Fruit fly (Drosophila melanogaster) whole organism, embryonic: ENCODE data around the gene CG6959.
A peak's percentile ranks its signal among the peaks of the same experiment; 100 is the strongest.

ENCODE experiments used
- CG10147 ChIP-seq: fragments of 200-800 bp; sonication (Bioruptor generic); optimal IDR thresholded peaks from 2 replicates; lab custom pipeline; 2019; ENCODE audit warnings: missing biosample characterization, mild to moderate bottlenecking, missing genetic modification characterization, moderate library complexity
- CG10979 ChIP-seq: fragments of 200-800 bp; sonication (Bioruptor generic); optimal IDR thresholded peaks from 2 replicates; lab custom pipeline; 2018; ENCODE audit warnings: missing biosample characterization, mild to moderate bottlenecking, missing genetic modification characterization, moderate library complexity
- CG12236 ChIP-seq: fragments of 200-800 bp; sonication (Bioruptor generic); optimal IDR thresholded peaks from 2 replicates; lab custom pipeline; 2016; ENCODE audit warnings: missing biosample characterization, missing genetic modification characterization
- CG1233 ChIP-seq: fragments of 200-800 bp; sonication (Bioruptor generic); optimal IDR thresholded peaks from 4 replicates; lab custom pipeline; 2018; ENCODE audit warnings: missing biosample characterization, mild to moderate bottlenecking, missing genetic modification characterization
- CG12659 ChIP-seq: fragments of 200-800 bp; sonication (Bioruptor generic); optimal IDR thresholded peaks from 3 replicates; lab custom pipeline; 2017; ENCODE audit warnings: mild to moderate bottlenecking, missing biosample characterization, missing genetic modification reagents, missing genetic modification characterization
- CG17829 ChIP-seq: fragments of 200-800 bp; optimal IDR thresholded peaks from 2 replicates; lab custom pipeline; 2019; ENCODE audit warnings: missing biosample characterization, mild to moderate bottlenecking, missing genetic modification characterization, moderate library complexity
- CG18619 ChIP-seq: fragments of 200-800 bp; sonication (Bioruptor generic); optimal IDR thresholded peaks from 3 replicates; lab custom pipeline; 2017; ENCODE audit warnings: missing biosample characterization, mild to moderate bottlenecking, missing genetic modification characterization
- CG2129 ChIP-seq: fragments of 200-800 bp; sonication (Bioruptor generic); IDR thresholded peaks from 2 replicates; pipeline ENCODE4 v1.3.6; 2022; ENCODE audit warnings: missing biosample characterization, missing genetic modification characterization; ENCODE audit not compliant: partially characterized antibody
- CG34224 ChIP-seq: fragments of 200-800 bp; sonication (Bioruptor generic); IDR thresholded peaks from 3 replicates; pipeline ENCODE4 v1.3.6; 2022; ENCODE audit warnings: missing biosample characterization, missing genetic modification characterization; ENCODE audit not compliant: partially characterized antibody
- CG42726 ChIP-seq: fragments of 200-800 bp; sonication (Bioruptor generic); IDR thresholded peaks from 2 replicates; pipeline ENCODE4 v1.3.6; 2022; ENCODE audit warnings: missing biosample characterization, missing genetic modification characterization; ENCODE audit not compliant: partially characterized antibody
- CG4424 ChIP-seq: fragments of 200-800 bp; sonication (Bioruptor generic); optimal IDR thresholded peaks from 3 replicates; lab custom pipeline; 2016; ENCODE audit warnings: missing biosample characterization, missing genetic modification characterization
- CG4730 ChIP-seq: fragments of 200-800 bp; sonication (Bioruptor generic); IDR thresholded peaks from 2 replicates; pipeline ENCODE4 v1.3.6; 2022; ENCODE audit warnings: missing biosample characterization, missing genetic modification characterization
- CG5180 ChIP-seq: fragments of 200-800 bp; sonication (Bioruptor generic); optimal IDR thresholded peaks from 3 replicates; lab custom pipeline; 2017; ENCODE audit warnings: missing biosample characterization, missing genetic modification characterization, mild to moderate bottlenecking, moderate library complexity, missing genetic modification reagents
- CG7963 ChIP-seq: fragments of 200-800 bp; sonication (Bioruptor generic); IDR thresholded peaks from 3 replicates; pipeline ENCODE4 v1.3.6; 2022; ENCODE audit warnings: missing biosample characterization, missing genetic modification characterization; ENCODE audit not compliant: partially characterized antibody
- CTCF ChIP-seq: fragments of 200-800 bp; sonication (Bioruptor generic); optimal IDR thresholded peaks from 2 replicates; lab custom pipeline; 2017; ENCODE audit warnings: missing biosample characterization, mild to moderate bottlenecking, missing genetic modification characterization, moderate library complexity
- Camta ChIP-seq: fragments of 200-800 bp; sonication (Bioruptor generic); optimal IDR thresholded peaks from 2 replicates; lab custom pipeline; 2016; ENCODE audit warnings: missing biosample characterization, missing genetic modification characterization
- Chrac-16 ChIP-seq: fragments of 200-800 bp; sonication (Bioruptor generic); optimal IDR thresholded peaks from 3 replicates; lab custom pipeline; 2016; ENCODE audit warnings: missing biosample characterization, missing genetic modification characterization
- HLHmδ ChIP-seq: fragments of 200-800 bp; sonication (Bioruptor generic); optimal IDR thresholded peaks from 2 replicates; lab custom pipeline; 2018; ENCODE audit warnings: missing biosample characterization, mild to moderate bottlenecking, missing genetic modification characterization, moderate library complexity
- Hand ChIP-seq: fragments of 200-800 bp; sonication (Bioruptor generic); optimal IDR thresholded peaks from 2 replicates; lab custom pipeline; 2017; ENCODE audit warnings: mild to moderate bottlenecking, missing biosample characterization, missing genetic modification reagents, missing genetic modification characterization
- Hr51 ChIP-seq, 2 experiments: fragments of 200-800 bp; sonication (Bioruptor generic); optimal IDR thresholded peaks; 2 replicates in 1 of 2; 3 replicates in 1 of 2; lab custom pipeline; 2016 to 2018; ENCODE audit warnings: missing biosample characterization in 2 of 2, missing genetic modification characterization in 2 of 2, mild to moderate bottlenecking in 1 of 2, moderate library complexity in 1 of 2
- NFAT ChIP-seq: fragments of 200-800 bp; sonication (Bioruptor generic); IDR thresholded peaks from 2 replicates; pipeline ENCODE4 v1.3.6; 2022; ENCODE audit warnings: missing biosample characterization, missing genetic modification characterization
- Sry-β ChIP-seq: fragments of 200-800 bp; sonication (Bioruptor generic); optimal IDR thresholded peaks from 2 replicates; lab custom pipeline; 2018; ENCODE audit warnings: missing biosample characterization, mild to moderate bottlenecking, missing genetic modification characterization, moderate library complexity
- Ssrp ChIP-seq: fragments of 200-800 bp; sonication (Bioruptor generic); optimal IDR thresholded peaks from 2 replicates; lab custom pipeline; 2018; ENCODE audit warnings: missing biosample characterization, mild to moderate bottlenecking, missing genetic modification characterization, moderate library complexity
- Stat92E ChIP-seq, 3 experiments: fragments of >200 bp in 2 of 3; fragments of 200-800 bp in 1 of 3; sonication (Bioruptor generic) in 1 of 3; optimal IDR thresholded peaks; 2 replicates each; lab custom pipeline; 2017 to 2019; ENCODE audit warnings: missing biosample characterization in 3 of 3, missing genetic modification characterization in 3 of 3, mild to moderate bottlenecking in 1 of 3, moderate library complexity in 1 of 3
- Xrp1 ChIP-seq: fragments of 200-800 bp; sonication (Bioruptor generic); IDR thresholded peaks from 2 replicates; pipeline ENCODE4 v1.3.6; 2022; ENCODE audit warnings: missing biosample characterization, missing genetic modification characterization
- amos ChIP-seq: fragments of 200-800 bp; sonication (Bioruptor generic); IDR thresholded peaks from 2 replicates; pipeline ENCODE4 v1.3.6; 2022; ENCODE audit warnings: missing biosample characterization, missing genetic modification characterization; ENCODE audit not compliant: partially characterized antibody
- cas ChIP-seq: fragments of 200-800 bp; sonication (Bioruptor generic); IDR thresholded peaks from 2 replicates; pipeline ENCODE4 v1.3.6; 2022; ENCODE audit warnings: missing biosample characterization, missing genetic modification characterization
- caup ChIP-seq: fragments of 200-800 bp; sonication (Bioruptor generic); optimal IDR thresholded peaks from 3 replicates; lab custom pipeline; 2017; ENCODE audit warnings: missing biosample characterization, mild to moderate bottlenecking, missing genetic modification characterization, moderate library complexity; ENCODE audit not compliant: severe bottlenecking
- chif ChIP-seq, 2 experiments: fragments of 200-800 bp; sonication (Bioruptor generic); optimal IDR thresholded peaks; 3 replicates each; lab custom pipeline; 2016; ENCODE audit warnings: missing biosample characterization in 2 of 2, missing genetic modification characterization in 2 of 2
- corto ChIP-seq: fragments of 200-800 bp; sonication (Bioruptor generic); optimal IDR thresholded peaks from 2 replicates; lab custom pipeline; 2016; ENCODE audit warnings: missing biosample characterization, mild to moderate bottlenecking, missing genetic modification characterization, moderate library complexity
- dati ChIP-seq: fragments of 200-800 bp; sonication (Bioruptor generic); IDR thresholded peaks from 2 replicates; pipeline ENCODE4 v1.3.6; 2022; ENCODE audit warnings: missing biosample characterization, missing genetic modification characterization
- disco-r ChIP-seq: fragments of 200-800 bp; sonication (Bioruptor generic); optimal IDR thresholded peaks from 2 replicates; lab custom pipeline; 2016; ENCODE audit warnings: missing biosample characterization, missing genetic modification characterization
- ems ChIP-seq: fragments of 200-800 bp; sonication (Bioruptor generic); optimal IDR thresholded peaks from 3 replicates; lab custom pipeline; 2016; ENCODE audit warnings: missing biosample characterization, missing genetic modification characterization
- esg ChIP-seq: fragments of 200-800 bp; sonication (Bioruptor generic); conservative IDR thresholded peaks from 2 replicates; pipeline ENCODE4 v1.3.6; 2022; ENCODE audit warnings: missing biosample characterization, missing genetic modification characterization
- ewg ChIP-seq: fragments of 200-800 bp; sonication (Bioruptor generic); optimal IDR thresholded peaks from 3 replicates; lab custom pipeline; 2017; ENCODE audit warnings: mild to moderate bottlenecking, missing biosample characterization, missing genetic modification reagents, missing genetic modification characterization
- ftz-f1 ChIP-seq: fragments of 200-800 bp; sonication (Bioruptor generic); optimal IDR thresholded peaks from 2 replicates; lab custom pipeline; 2016; ENCODE audit warnings: missing biosample characterization, missing genetic modification characterization
- ham ChIP-seq: fragments of 200-800 bp; sonication (Bioruptor generic); IDR thresholded peaks from 2 replicates; pipeline ENCODE4 v1.3.6; 2022; ENCODE audit warnings: missing biosample characterization, missing genetic modification characterization
- hb ChIP-seq: fragments of 200-800 bp; sonication (Bioruptor generic); IDR thresholded peaks from 3 replicates; pipeline ENCODE4 v1.3.6; 2022; ENCODE audit warnings: missing biosample characterization, missing genetic modification characterization; ENCODE audit not compliant: partially characterized antibody
- her ChIP-seq: fragments of 200-800 bp; sonication (Bioruptor generic); optimal IDR thresholded peaks from 2 replicates; lab custom pipeline; 2016; ENCODE audit warnings: missing biosample characterization, missing genetic modification characterization
- kah ChIP-seq: fragments of 200-800 bp; sonication (Bioruptor generic); optimal IDR thresholded peaks from 2 replicates; lab custom pipeline; 2018; ENCODE audit warnings: missing biosample characterization, mild to moderate bottlenecking, missing genetic modification characterization
- kay ChIP-seq: fragments of 200-800 bp; sonication (Bioruptor generic); optimal IDR thresholded peaks from 2 replicates; lab custom pipeline; 2016; ENCODE audit warnings: missing biosample characterization, missing genetic modification characterization
- lov ChIP-seq, 2 experiments: fragments of 200-800 bp in 1 of 2; fragments of >200 bp in 1 of 2; sonication (Bioruptor generic) in 1 of 2; IDR thresholded peaks in 1 of 2; optimal IDR thresholded peaks in 1 of 2; 2 replicates in 1 of 2; 3 replicates in 1 of 2; pipeline versions ENCODE4 v1.3.6 to Lab custom; 2017 to 2022; ENCODE audit warnings: missing biosample characterization in 1 of 2, missing genetic modification characterization in 1 of 2
- mirr ChIP-seq: fragments of 200-800 bp; sonication (Bioruptor generic); optimal IDR thresholded peaks from 3 replicates; lab custom pipeline; 2018; ENCODE audit warnings: missing biosample characterization, mild to moderate bottlenecking, missing genetic modification characterization
- p53 ChIP-seq: fragments of 200-800 bp; sonication (Bioruptor generic); optimal IDR thresholded peaks from 2 replicates; lab custom pipeline; 2016; ENCODE audit warnings: missing biosample characterization, missing genetic modification characterization
- pho ChIP-seq: fragments of 200-800 bp; sonication (Bioruptor generic); optimal IDR thresholded peaks from 2 replicates; lab custom pipeline; 2016; ENCODE audit warnings: missing biosample characterization, missing genetic modification characterization
- sisA ChIP-seq: fragments of 200-800 bp; sonication (Bioruptor generic); IDR thresholded peaks from 2 replicates; pipeline ENCODE4 v1.3.6; 2022; ENCODE audit warnings: missing biosample characterization, missing genetic modification characterization
- ssp ChIP-seq: fragments of 200-800 bp; sonication (Bioruptor generic); IDR thresholded peaks from 2 replicates; pipeline ENCODE4 v1.3.6; 2022; ENCODE audit warnings: missing biosample characterization, missing genetic modification characterization
- tna ChIP-seq: fragments of 200-800 bp; sonication (Bioruptor generic); IDR thresholded peaks from 2 replicates; pipeline ENCODE4 v1.3.6; 2022; ENCODE audit warnings: missing biosample characterization, missing genetic modification characterization; ENCODE audit not compliant: partially characterized antibody
- zen ChIP-seq: fragments of 200-800 bp; sonication (Bioruptor generic); optimal IDR thresholded peaks from 3 replicates; lab custom pipeline; 2018; ENCODE audit warnings: missing biosample characterization, mild to moderate bottlenecking, missing genetic modification characterization, moderate library complexity

Gene CG6959

DNA sequence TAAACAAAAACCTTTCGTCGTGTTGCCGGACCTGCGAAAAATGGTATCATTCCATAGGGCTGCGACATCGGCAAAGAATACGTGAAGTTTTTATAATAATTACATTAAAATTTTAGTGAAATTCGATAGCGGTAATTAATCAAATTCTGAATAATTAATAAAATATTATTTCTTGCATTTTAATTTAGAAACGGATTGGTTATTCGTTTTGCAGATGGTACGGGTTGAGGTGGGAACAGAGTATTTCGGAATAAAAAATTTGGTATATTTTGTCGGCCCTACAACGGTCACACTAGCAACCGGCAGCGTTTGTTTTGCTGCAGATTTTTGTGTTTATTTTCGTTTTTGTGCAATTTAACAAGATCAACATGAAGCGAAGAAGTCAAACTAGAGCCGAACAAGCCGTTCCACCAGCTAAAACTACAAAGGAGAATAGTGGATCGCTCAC lies 13.3 kb upstream of the CG6959 start, which contains the start of the genes CG6962 and CG31368 (continued):
- TF ChIP-seq chif (GFP tag; optimal IDR thresholded peaks at IDR 0.05; lab: Kevin White, UChicago) (peak; percentile 4 to 75), CTCF (GFP tag; lab: Kevin White, UChicago) (peak; percentile 33), zen (tag; lab: Kevin White, UChicago) (peak; percentile 87), corto (GFP tag; lab: Kevin White, UChicago) (no peak), dati (no peak), CG12236 (GFP tag; lab: Kevin White, UChicago) (no peak), HLHmδ (GFP tag; lab: Kevin White, UChicago) (no peak), Hand (peak; percentile 18), her (GFP tag; lab: Kevin White, UChicago) (no peak), ssp (peak; percentile 98), CG34224 (no peak), CG17829 (tag; lab: Kevin White, UChicago) (peak; percentile 90), amos (no peak), CG12659 (peak; percentile 83), ftz-f1 (no peak), Chrac-16 (GFP tag; lab: Kevin White, UChicago) (peak; percentile 84), pho (GFP tag; lab: Kevin White, UChicago) (peak; percentile 63), CG42726 (GFP tag; lab: Robert Waterston, UW) (no peak), Camta (GFP tag; lab: Kevin White, UChicago) (peak; percentile 73), p53 (GFP tag; lab: Kevin White, UChicago) (no peak), Ssrp (peak; percentile 89), Stat92E (GFP tag; optimal IDR thresholded peaks at IDR 0.05; lab: Kevin White, UChicago) (peak in 1 of 3 experiments; percentile 4), ems (GFP tag; lab: Kevin White, UChicago) (peak; percentile 71), sisA (peak; percentile 85), disco-r (GFP tag; lab: Kevin White, UChicago) (peak; percentile 7), CG4730 (GFP tag; lab: Robert Waterston, UW) (peak; percentile 63; the same call in 1 of the 2 replicates), lov (optimal IDR thresholded peaks at IDR 0.05; lab: Kevin White, UChicago) (no peak), lov (GFP tag; IDR thresholded peaks at IDR 0.05; lab: Robert Waterston, UW) (no peak), CG4424 (GFP tag; lab: Kevin White, UChicago) (peak; percentile 85), tna (GFP tag; lab: Robert Waterston, UW) (no peak), ham (GFP tag; lab: Robert Waterston, UW) (no peak), esg (peak; percentile 76), caup (GFP tag; lab: Kevin White, UChicago) (peak; percentile 70), hb (GFP tag; lab: Robert Waterston, UW) (no peak), Sry-β (GFP tag; lab: Kevin White, UChicago) (no peak), CG18619 (GFP tag; lab: Kevin White, UChicago) (peak; percentile 72), ewg (peak; percentile 71), Hr51 (GFP tag; optimal IDR thresholded peaks at IDR 0.05; lab: Kevin White, UChicago) (peak; percentile 68 to 80), Xrp1 (GFP tag; lab: Robert Waterston, UW) (peak; percentile 80), kay (GFP tag; lab: Kevin White, UChicago) (peak; percentile 78), cas (GFP tag; lab: Robert Waterston, UW) (0 out of 2 replicates have a peak, but pooled peaks have one; percentile 46), NFAT (GFP tag; lab: Robert Waterston, UW) (peak; percentile 84), CG2129 (GFP tag; lab: Robert Waterston, UW) (no peak), mirr (GFP tag; lab: Kevin White, UChicago) (no peak), CG5180 (GFP tag; lab: Kevin White, UChicago) (peak; percentile 20), CG1233 (peak; percentile 72), CG10979 (tag; lab: Kevin White, UChicago) (peak; percentile 77), CG7963 (no peak), CG10147 (GFP tag; lab: Kevin White, UChicago) (peak; percentile 85), kah (GFP tag; lab: Kevin White, UChicago) (peak; percentile 84)
